Fruit fly (Drosophila melanogaster) whole organism, wandering third instar larva: Measurements from ENCODE around the gene Ilp5.
"Not testable (repeated sequence)": the region's sequence is repeated elsewhere in the genome, so short reads cannot be mapped to it uniquely, and the experiment has no call there.

Source experiments
- Abd-B ChIP-seq: fragments of >200 bp; optimal IDR thresholded peaks from 2 replicates; lab custom pipeline; 2017; ENCODE audit warnings: missing biosample characterization, missing genetic modification characterization
- CG9705 ChIP-seq: fragments of 200-800 bp; sonication (Bioruptor generic); optimal IDR thresholded peaks from 2 replicates; lab custom pipeline; 2018; ENCODE audit warnings: missing biosample characterization, mild to moderate bottlenecking, missing genetic modification characterization
- CrebA ChIP-seq: fragments of 200-800 bp; sonication (Bioruptor generic); optimal IDR thresholded peaks from 2 replicates; lab custom pipeline; 2016; ENCODE audit warnings: missing biosample characterization, mild to moderate bottlenecking, missing genetic modification characterization, borderline replicate concordance
- Dfd ChIP-seq: fragments of >200 bp; optimal IDR thresholded peaks from 2 replicates; lab custom pipeline; 2017; ENCODE audit warnings: missing biosample characterization, missing genetic modification characterization
- Dif ChIP-seq: fragments of 200-275, 200-300 bp; sonication (Bioruptor generic); optimal IDR thresholded peaks from 2 replicates; lab custom pipeline; 2018; ENCODE audit warnings: missing biosample characterization, missing genetic modification characterization; ENCODE audit not compliant: partially characterized antibody
- Hnf4 ChIP-seq: fragments of 200-800 bp; sonication (Bioruptor generic); optimal IDR thresholded peaks from 2 replicates; lab custom pipeline; 2016; ENCODE audit warnings: missing biosample characterization, mild to moderate bottlenecking, missing genetic modification characterization
- Hr78 ChIP-seq: fragments of >200 bp; optimal IDR thresholded peaks from 2 replicates; lab custom pipeline; 2017; ENCODE audit warnings: missing biosample characterization, missing genetic modification characterization
- Hr83 ChIP-seq: fragments of 200-300 bp; sonication (Bioruptor generic); optimal IDR thresholded peaks from 2 replicates; lab custom pipeline; 2016; ENCODE audit warnings: missing biosample characterization, mild to moderate bottlenecking, missing genetic modification characterization, moderate library complexity; ENCODE audit not compliant: poor library complexity, severe bottlenecking
- Jra ChIP-seq: sonication (Bioruptor generic); optimal IDR thresholded peaks from 2 replicates; lab custom pipeline; 2016; ENCODE audit warnings: missing biosample characterization, missing genetic modification characterization
- Mio ChIP-seq: sonication (Bioruptor generic); optimal IDR thresholded peaks from 2 replicates; lab custom pipeline; 2016; ENCODE audit warnings: missing biosample characterization, missing genetic modification characterization
- Myc ChIP-seq: fragments of >200 bp; optimal IDR thresholded peaks from 2 replicates; lab custom pipeline; 2017
- Rel ChIP-seq, 2 experiments: fragments of 200-800 bp; sonication (Bioruptor generic) in 1 of 2; optimal IDR thresholded peaks; 2 replicates in 1 of 2; 3 replicates in 1 of 2; lab custom pipeline; 2016 to 2019; ENCODE audit warnings: mild to moderate bottlenecking in 2 of 2, missing biosample characterization in 2 of 2, missing genetic modification characterization in 2 of 2, moderate library complexity in 1 of 2
- Sp1 ChIP-seq: fragments of 200-800 bp; sonication (Bioruptor generic); optimal IDR thresholded peaks from 3 replicates; lab custom pipeline; 2019; ENCODE audit warnings: missing biosample characterization, mild to moderate bottlenecking, missing genetic modification characterization, moderate library complexity
- Vsx2 ChIP-seq: fragments of 200-300, 225-300 bp; sonication (Bioruptor generic); optimal IDR thresholded peaks from 2 replicates; lab custom pipeline; 2018; ENCODE audit warnings: missing biosample characterization, missing genetic modification characterization; ENCODE audit not compliant: partially characterized antibody
- brk ChIP-seq: fragments of 200-800 bp; sonication (Bioruptor generic); optimal IDR thresholded peaks from 2 replicates; lab custom pipeline; 2016; ENCODE audit warnings: missing biosample characterization, mild to moderate bottlenecking, missing genetic modification characterization
- dl ChIP-seq, 2 experiments: fragments of 175-275, 200-275 bp in 1 of 2; fragments of 200-275 bp in 1 of 2; sonication (Bioruptor generic); optimal IDR thresholded peaks; lab custom pipeline; 2018; ENCODE audit warnings: mild to moderate bottlenecking in 2 of 2, missing biosample characterization in 2 of 2, missing genetic modification characterization in 2 of 2, moderate library complexity in 2 of 2; ENCODE audit not compliant: partially characterized antibody in 2 of 2, insufficient read depth in 1 of 2
- dmrt93B ChIP-seq: fragments of 200-800 bp; sonication (Bioruptor generic); optimal IDR thresholded peaks from 2 replicates; lab custom pipeline; 2018; ENCODE audit warnings: missing biosample characterization, mild to moderate bottlenecking, missing genetic modification characterization
- ey ChIP-seq: fragments of 200-800 bp; sonication (Bioruptor generic); optimal IDR thresholded peaks from 2 replicates; lab custom pipeline; 2016; ENCODE audit warnings: missing biosample characterization, missing genetic modification characterization
- foxo ChIP-seq, 2 experiments: fragments of 200-800 bp; sonication (Bioruptor generic); optimal IDR thresholded peaks; 2 replicates in 1 of 2; 3 replicates in 1 of 2; lab custom pipeline; 2016 to 2017; ENCODE audit warnings: missing biosample characterization in 2 of 2, missing genetic modification characterization in 2 of 2
- fru ChIP-seq: fragments of 200-800 bp; sonication (Bioruptor generic); optimal IDR thresholded peaks from 3 replicates; lab custom pipeline; 2016; ENCODE audit warnings: missing biosample characterization, mild to moderate bottlenecking, missing genetic modification characterization
- h ChIP-seq: fragments of 200-800 bp; sonication (Bioruptor generic); optimal IDR thresholded peaks from 3 replicates; lab custom pipeline; 2016; ENCODE audit warnings: missing biosample characterization, mild to moderate bottlenecking, missing genetic modification characterization
- jim ChIP-seq: fragments of 175-275, 200-325 bp; sonication (Bioruptor generic); optimal IDR thresholded peaks from 2 replicates; lab custom pipeline; 2016; ENCODE audit warnings: missing biosample characterization, mild to moderate bottlenecking, missing genetic modification characterization
- lola ChIP-seq: fragments of >200 bp; optimal IDR thresholded peaks from 2 replicates; lab custom pipeline; 2017; ENCODE audit warnings: missing biosample characterization, missing genetic modification characterization
- pan ChIP-seq: fragments of >200 bp; optimal IDR thresholded peaks from 2 replicates; lab custom pipeline; 2017
- psq ChIP-seq: fragments of 200-800 bp; sonication (Bioruptor generic); optimal IDR thresholded peaks from 3 replicates; lab custom pipeline; 2017; ENCODE audit warnings: missing biosample characterization, mild to moderate bottlenecking, missing genetic modification characterization, moderate library complexity
- rgr ChIP-seq: fragments of 200-800 bp; sonication (Bioruptor generic); optimal IDR thresholded peaks from 3 replicates; lab custom pipeline; 2016; ENCODE audit warnings: missing biosample characterization, mild to moderate bottlenecking, missing genetic modification characterization
- tai ChIP-seq: sonication (Bioruptor generic); optimal IDR thresholded peaks from 2 replicates; lab custom pipeline; 2016; ENCODE audit warnings: missing biosample characterization, missing genetic modification characterization
- usp ChIP-seq: fragments of >200 bp; optimal IDR thresholded peaks from 2 replicates; lab custom pipeline; 2017; ENCODE audit warnings: missing biosample characterization, missing genetic modification characterization
- woc ChIP-seq: sonication (Bioruptor generic); optimal IDR thresholded peaks from 2 replicates; lab custom pipeline; 2016; ENCODE audit warnings: missing biosample characterization, mild to moderate bottlenecking, missing genetic modification characterization

Ilp5 gene

DNA sequence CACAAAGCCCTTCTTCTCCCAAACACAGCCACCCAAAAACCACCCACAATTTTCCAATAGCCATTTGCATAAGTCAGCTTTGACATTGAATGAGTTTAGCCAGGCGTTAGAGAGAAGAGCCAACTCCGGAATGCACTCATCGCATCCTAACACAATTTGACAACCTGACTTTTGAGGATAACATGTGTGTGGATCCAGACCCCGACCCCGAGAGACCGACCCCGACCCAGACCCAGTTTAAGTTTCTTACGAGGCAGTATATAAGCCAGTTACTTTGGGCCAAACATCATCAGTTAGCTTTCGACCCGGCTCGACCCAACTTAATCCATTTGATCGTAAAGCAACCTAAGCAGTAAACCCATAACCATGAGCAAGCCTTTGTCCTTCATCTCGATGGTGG lies 24.3 kb downstream of the Ilp5 start, which contains the start of gene Ilp2:
Gene Ilp2, plus strand, starts transcription at position 301 of the 400 bp plus-strand sequence.
- TF ChIP-seq Hr78 (GFP tag; lab: Kevin White, UChicago) (no peak), Hr83 (no peak), lola (GFP tag; lab: Kevin White, UChicago) (no peak), Dif (no peak), psq (no peak), dl (GFP tag; optimal IDR thresholded peaks at IDR 0.05; lab: Kevin White, UChicago; ENCODE audit: insufficient read depth in 1 of 2, partially characterized antibody in 2 of 2) (no peak), foxo (GFP tag; optimal IDR thresholded peaks at IDR 0.05; lab: Kevin White, UChicago) (no peak), Sp1 (GFP tag; lab: Kevin White, UChicago) (no peak), ey (GFP tag; lab: Kevin White, UChicago) (no peak)

DNA sequence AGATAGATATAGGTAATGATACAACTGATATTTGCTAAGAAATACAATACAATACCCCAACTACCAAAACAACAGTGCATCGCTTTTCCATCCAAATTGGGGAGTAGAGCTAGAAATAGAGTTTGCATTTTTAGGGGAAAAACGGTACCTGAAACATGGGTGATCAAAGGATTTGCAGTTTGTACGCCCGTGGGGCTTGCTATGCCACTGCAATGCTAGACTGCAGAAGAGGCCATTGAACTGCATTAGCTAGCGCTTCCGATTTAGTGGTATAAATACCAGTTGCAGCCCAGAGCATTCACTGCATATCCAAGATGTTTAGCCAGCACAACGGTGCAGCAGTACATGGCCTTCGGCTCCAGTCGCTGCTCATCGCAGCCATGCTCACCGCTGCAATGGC lies 25.6 kb downstream of the Ilp5 start, which contains the start of gene Ilp1:
Gene Ilp1, plus strand, starts transcription at position 301 of the 400 bp plus-strand sequence.
- not testable (repeated sequence) for TF ChIP-seq Hnf4 (GFP tag; lab: Kevin White, UChicago); Dif; CrebA (GFP tag; lab: Kevin White, UChicago)
- TF ChIP-seq, all 38 proteins: peak for 0; not testable (repeated sequence) for 38

DNA sequence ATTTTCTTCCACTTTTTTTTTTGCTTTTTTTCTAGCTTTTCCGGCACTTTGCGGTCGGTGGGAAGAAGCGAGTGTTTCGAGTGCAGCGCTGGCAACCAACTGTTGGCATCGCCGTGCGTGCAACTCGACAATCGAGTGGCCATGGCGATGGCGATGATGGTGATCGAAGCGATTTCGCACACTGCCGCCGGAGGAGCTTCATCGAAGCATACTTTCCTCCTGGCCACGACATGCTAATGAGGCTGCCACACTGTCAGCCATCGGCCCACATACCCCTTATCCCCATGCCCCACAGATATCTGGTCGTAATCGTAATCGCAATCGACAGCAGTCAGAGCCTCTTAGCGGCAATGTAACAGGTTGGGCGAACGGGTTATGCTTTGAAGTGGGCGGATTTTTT lies 26.1 kb downstream of the Ilp5 start, which contains the start of gene Zasp67:
Gene Zasp67, minus strand, starts transcription at position 101 of the 400 bp plus-strand sequence.
- no peak for TF ChIP-seq brk (GFP tag; lab: Kevin White, UChicago)
- no peak for TF ChIP-seq Myc
- no peak for TF ChIP-seq CG9705 (GFP tag; lab: Kevin White, UChicago)
- TF ChIP-seq Sp1 (GFP tag; lab: Kevin White, UChicago): no peak
- TF ChIP-seq woc (GFP tag; lab: Kevin White, UChicago): no peak
- TF ChIP-seq psq: no peak
- no peak for TF ChIP-seq Abd-B (GFP tag; lab: Kevin White, UChicago)
- no peak for TF ChIP-seq lola (GFP tag; lab: Kevin White, UChicago)
- TF ChIP-seq ey (GFP tag; lab: Kevin White, UChicago): no peak
- no peak for TF ChIP-seq foxo (GFP tag; optimal IDR thresholded peaks at IDR 0.05; lab: Kevin White, UChicago)
- TF ChIP-seq, all 38 proteins: peak for 0

DNA sequence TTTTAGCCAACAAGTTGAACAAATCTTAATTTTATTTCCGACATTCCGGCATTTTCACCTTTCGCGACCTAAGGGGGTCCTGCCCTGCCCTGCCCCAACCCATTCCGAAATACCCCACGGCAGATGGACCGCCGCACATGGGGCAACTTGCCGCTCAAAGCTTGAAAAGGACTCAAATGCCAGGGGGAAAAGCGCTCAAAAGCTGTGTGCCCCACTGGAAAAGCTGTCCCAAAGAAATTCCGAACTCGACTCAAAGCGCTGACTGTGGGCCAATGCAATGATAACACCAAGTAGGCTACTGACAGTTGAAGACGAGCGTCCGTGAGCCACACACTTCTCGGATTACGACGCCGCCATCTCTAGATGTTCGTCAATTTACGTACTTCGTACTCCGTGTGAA lies 37.0 kb downstream of the Ilp5 start, which contains the start of gene CG32052:
Gene CG32052, plus strand, starts transcription at position 301 of the 400 bp plus-strand sequence.
- no peak for TF ChIP-seq Rel (GFP tag; optimal IDR thresholded peaks at IDR 0.05; lab: Kevin White, UChicago)
- no peak for TF ChIP-seq Rel (tag; optimal IDR thresholded peaks at IDR 0.05; lab: Kevin White, UChicago)
- TF ChIP-seq, all 38 proteins: peak for 0

DNA sequence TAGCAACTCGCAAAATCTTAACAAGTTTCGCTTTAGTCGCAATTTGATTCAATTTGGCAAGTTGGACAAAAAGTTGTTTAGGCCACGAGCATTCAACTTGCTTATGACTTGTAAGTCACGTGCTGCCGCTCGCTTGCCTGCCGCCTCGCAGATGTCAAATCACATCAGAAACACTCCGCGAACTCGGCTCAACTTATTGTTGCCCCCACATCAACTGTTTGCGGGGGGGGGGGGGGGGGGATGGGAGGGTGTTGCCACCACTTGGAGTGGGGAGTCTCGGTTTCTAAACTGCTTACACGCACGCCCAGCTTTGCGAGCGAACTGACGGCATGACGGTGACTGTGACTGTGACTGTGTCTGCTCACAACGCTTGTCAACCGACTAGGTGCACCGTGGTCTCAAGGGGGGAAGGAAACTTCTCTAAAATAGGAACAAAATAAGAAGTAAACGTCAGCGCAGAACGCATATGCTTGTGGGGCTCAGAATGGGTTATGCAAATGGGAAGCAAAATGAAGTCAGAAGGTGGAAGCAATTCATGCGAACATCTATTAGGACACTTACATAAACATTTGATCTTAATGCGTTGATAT lies 46.8 kb downstream of the Ilp5 start:
- TF ChIP-seq Dif (no peak), rgr (no peak), Mio (no peak), usp (no peak), jim (GFP tag; lab: Kevin White, UChicago) (no peak), dmrt93B (GFP tag; lab: Kevin White, UChicago) (no peak), Myc (no peak), h (GFP tag; lab: Kevin White, UChicago) (no peak), Jra (GFP tag; lab: Kevin White, UChicago) (no peak), psq (no peak), pan (lab: Kevin White, UChicago) (no peak), CrebA (GFP tag; lab: Kevin White, UChicago) (no peak), Abd-B (GFP tag; lab: Kevin White, UChicago) (no peak), Vsx2 (no peak), Sp1 (GFP tag; lab: Kevin White, UChicago) (no peak), tai (no peak), fru (no peak), Rel (GFP tag; optimal IDR thresholded peaks at IDR 0.05; lab: Kevin White, UChicago) (no peak), Rel (tag; optimal IDR thresholded peaks at IDR 0.05; lab: Kevin White, UChicago) (no peak)
- TF ChIP-seq, all 38 proteins: peak for 0

DNA sequence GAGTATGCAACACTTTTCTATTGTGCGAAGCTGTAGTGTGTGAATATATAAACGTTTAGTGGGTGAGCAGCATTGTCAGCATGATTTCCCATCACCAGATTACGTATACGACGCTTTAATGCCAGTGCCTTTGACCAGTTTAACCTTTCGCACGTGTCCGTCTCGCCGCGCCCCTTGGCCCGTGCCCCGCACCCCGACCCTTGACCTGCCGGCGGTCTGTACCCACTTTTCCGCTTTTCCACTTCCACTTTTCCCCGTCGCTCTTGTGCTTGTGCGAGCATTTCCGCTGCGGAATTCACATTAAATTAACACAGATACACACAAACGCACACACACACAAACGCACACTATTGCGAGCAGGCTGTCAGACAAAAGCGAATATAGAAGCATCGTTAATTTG lies 48.0 kb downstream of the Ilp5 start:
- peak; percentile 13 for TF ChIP-seq Dfd (GFP tag; lab: Kevin White, UChicago)
- TF ChIP-seq pan (lab: Kevin White, UChicago): no peak
- TF ChIP-seq lola (GFP tag; lab: Kevin White, UChicago): no peak
- TF ChIP-seq psq: no peak
- TF ChIP-seq, all 38 proteins: peak for 1
